Worm (Caenorhabditis elegans): Measurements from ENCODE around the gene mcm-3.

DNA sequence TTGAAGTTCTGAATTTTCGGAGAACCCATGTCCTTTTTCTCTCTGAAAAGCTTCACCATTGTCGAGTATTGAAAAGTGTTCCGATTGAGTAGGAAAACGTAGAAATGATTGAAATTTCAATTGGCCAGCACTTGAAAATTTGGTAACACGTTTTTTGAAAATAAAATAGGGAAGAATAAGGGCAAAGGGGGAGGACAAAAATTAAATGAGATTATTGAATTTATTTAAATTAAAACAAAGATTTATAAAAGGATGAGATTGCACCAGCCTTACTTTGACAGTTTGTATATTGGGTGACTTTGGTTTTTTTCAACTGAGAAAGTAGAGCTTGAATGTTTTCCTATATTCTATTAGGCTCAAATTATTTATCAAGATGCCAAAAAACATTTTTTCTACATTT is 45.2 kb downstream of the mcm-3 start, which contains the start of gene obr-2:
- TF ChIP-seq unc-39 (tag; optimal IDR thresholded peaks at IDR 0.05) (no peak), snpc-4 (tag; optimal IDR thresholded peaks at IDR 0.05) (no peak), sdz-12 (GFP tag; optimal IDR thresholded peaks at IDR 0.05) (no peak), nhr-28 (tag; optimal IDR thresholded peaks at IDR 0.05) (no peak), skn-1 (tag; optimal IDR thresholded peaks at IDR 0.05) (no peak), lsy-2 (tag; optimal IDR thresholded peaks at IDR 0.05) (no peak), Y105C5A.15 (GFP tag; IDR thresholded peaks at IDR 0.05) (no peak), mdt-29 (GFP tag; IDR thresholded peaks at IDR 0.05) (no peak), nhr-11 (tag; optimal IDR thresholded peaks at IDR 0.05) (no peak)

Measured in whole organism, L4 larva.